Fruit fly (Drosophila melanogaster) whole organism: ENCODE results near the gene mRpS33.

ENCODE experiments used
- CG8478 ChIP-seq: fragments of >200 bp; optimal IDR thresholded peaks from 2 replicates; lab custom pipeline; 2018; ENCODE audit warnings: inconsistent platforms
- Dll ChIP-seq: fragments of >200 bp; optimal IDR thresholded peaks from 2 replicates; lab custom pipeline; 2017
- EcR ChIP-seq, 2 experiments: fragments of >200 bp; optimal IDR thresholded peaks; 2 replicates each; lab custom pipeline; 2017; ENCODE audit warnings: missing biosample characterization in 2 of 2, missing genetic modification characterization in 2 of 2, missing genetic modification reagents in 2 of 2
- pan ChIP-seq: fragments of >200 bp; optimal IDR thresholded peaks from 2 replicates; lab custom pipeline; 2017
- psq ChIP-seq: fragments of >200 bp; optimal IDR thresholded peaks from 2 replicates; lab custom pipeline; 2017
- usp ChIP-seq: fragments of >200 bp; optimal IDR thresholded peaks from 2 replicates; lab custom pipeline; 2017; ENCODE audit warnings: missing biosample characterization, missing genetic modification characterization, mixed read lengths

The mRpS33 gene

DNA sequence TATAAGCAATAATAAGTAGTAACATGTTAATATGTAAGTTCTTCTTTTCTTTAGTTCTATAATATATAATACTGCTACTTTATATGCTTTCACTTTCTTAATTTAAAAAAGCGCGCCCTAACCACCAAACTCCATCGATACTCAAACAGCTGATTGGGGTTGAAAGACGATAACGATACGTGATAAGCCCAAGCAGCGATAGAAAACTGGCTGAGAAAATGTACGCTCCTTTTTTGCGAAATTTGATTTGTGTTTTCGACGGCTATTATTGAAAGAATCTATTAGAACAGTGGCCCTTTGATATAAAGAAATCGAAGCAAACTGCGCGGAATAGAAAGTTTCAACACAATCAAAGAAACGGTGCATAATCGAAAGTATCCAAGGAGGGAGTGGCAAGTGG lies 19.5 kb upstream of the mRpS33 start, which contains the start of gene CG14883:
Gene CG14883 (plus strand): TSS at position 178 of the 400 bp plus-strand sequence.
- no peak for TF ChIP-seq psq
- TF ChIP-seq Dll: no peak
- TF ChIP-seq pan (lab: Kevin White, UChicago): no peak
- no peak for TF ChIP-seq usp
- no peak for TF ChIP-seq CG8478 (lab: Kevin White, UChicago)
- no peak for TF ChIP-seq EcR (GFP tag; optimal IDR thresholded peaks at IDR 0.05; lab: Kevin White, UChicago)

dm6 chr3R:16454192-16454591 lies 17.8 kb upstream of the mRpS33 start, which contains the start of gene CG10405:
Gene CG10405, plus strand, starts transcription at chr3R:16454492.
- TF ChIP-seq psq: no peak
- no peak for TF ChIP-seq EcR (GFP tag; optimal IDR thresholded peaks at IDR 0.05; lab: Kevin White, UChicago)
- TF ChIP-seq usp: no peak
- no peak for TF ChIP-seq CG8478 (lab: Kevin White, UChicago)
- TF ChIP-seq Dll: no peak
- TF ChIP-seq pan (lab: Kevin White, UChicago): no peak

DNA sequence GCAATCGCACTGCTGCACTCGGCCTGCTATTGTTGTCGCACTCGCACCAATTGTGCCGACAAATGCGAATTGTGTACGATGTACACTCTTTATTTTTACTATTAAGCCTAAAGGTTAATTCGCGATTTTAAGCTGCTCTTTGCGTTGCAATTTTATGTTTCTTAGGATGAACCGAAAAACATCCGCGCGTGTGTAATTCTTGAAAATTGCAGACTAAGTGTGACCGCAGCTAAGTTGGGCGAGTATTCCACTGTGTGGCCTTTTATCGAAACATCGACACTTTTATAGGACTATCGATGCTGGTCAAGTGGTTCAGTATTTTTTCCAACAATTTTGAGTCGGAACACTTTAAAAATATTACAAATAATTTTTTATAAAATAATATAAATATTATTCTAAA lies 17.2 kb upstream of the mRpS33 start, which contains the start of gene Pak3:
Gene Pak3 (minus strand): TSS at position 225 of the 400 bp plus-strand sequence.
- TF ChIP-seq Dll: no peak
- TF ChIP-seq usp: no peak
- no peak for TF ChIP-seq psq
- TF ChIP-seq EcR (GFP tag; optimal IDR thresholded peaks at IDR 0.05; lab: Kevin White, UChicago): no peak
- TF ChIP-seq CG8478 (lab: Kevin White, UChicago): no peak
- no peak for TF ChIP-seq pan (lab: Kevin White, UChicago)

dm6 chr3R:16452954-16453587 lies 16.7 kb upstream of the mRpS33 start:
- no peak for TF ChIP-seq usp
- no peak for TF ChIP-seq EcR (GFP tag; optimal IDR thresholded peaks at IDR 0.05; lab: Kevin White, UChicago)
- TF ChIP-seq CG8478 (lab: Kevin White, UChicago): peak; percentile 53
- no peak for TF ChIP-seq pan (lab: Kevin White, UChicago)
- no peak for TF ChIP-seq psq
- TF ChIP-seq Dll: no peak

dm6 chr3R:16449187-16449973 lies 13.0 kb upstream of the mRpS33 start:
- no peak for TF ChIP-seq CG8478 (lab: Kevin White, UChicago)
- peak in 1 of 2 experiments; percentile 34 for TF ChIP-seq EcR (GFP tag; optimal IDR thresholded peaks at IDR 0.05; lab: Kevin White, UChicago)

DNA sequence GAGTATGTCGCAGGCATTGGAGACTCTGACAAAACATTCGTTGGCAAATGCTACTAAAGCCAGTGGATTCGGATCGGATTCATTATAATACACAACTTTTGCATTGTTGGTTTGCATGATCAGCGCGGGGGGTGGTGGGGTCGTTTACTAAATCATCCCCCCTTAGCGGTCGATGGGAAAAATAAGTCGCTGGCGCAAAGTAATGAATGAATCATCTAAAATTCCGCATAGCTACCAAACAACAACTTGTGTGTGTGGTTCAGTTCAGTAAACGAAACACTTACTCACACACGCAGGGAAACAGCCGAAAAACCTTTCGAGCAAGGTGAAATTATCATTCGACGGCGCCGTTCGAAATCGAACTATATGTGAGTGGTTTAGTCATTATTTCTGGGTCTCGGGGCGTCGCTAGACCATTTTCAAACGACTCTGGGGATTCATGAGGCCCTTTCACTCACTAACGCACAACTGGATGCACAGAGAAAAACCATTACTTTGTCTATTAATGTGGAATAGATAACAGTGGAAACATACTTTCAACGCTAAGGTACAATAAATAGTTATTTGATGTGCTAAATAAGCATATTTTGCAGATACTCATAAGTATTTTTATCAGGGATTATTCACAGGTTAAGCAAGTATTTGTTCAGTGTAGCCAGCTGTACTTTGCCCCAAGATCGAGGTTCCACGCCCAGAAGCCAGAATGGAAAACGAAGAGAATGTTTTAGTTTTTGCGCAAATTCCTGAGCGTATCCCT lies 12.2 kb upstream of the mRpS33 start:
- TF ChIP-seq CG8478 (lab: Kevin White, UChicago) (no peak), EcR (GFP tag; optimal IDR thresholded peaks at IDR 0.05; lab: Kevin White, UChicago) (no peak), psq (no peak), usp (no peak), pan (lab: Kevin White, UChicago) (no peak)

- TF ChIP-seq pan (lab: Kevin White, UChicago) (no peak), psq (no peak), CG8478 (lab: Kevin White, UChicago) (no peak), EcR (GFP tag; optimal IDR thresholded peaks at IDR 0.05; lab: Kevin White, UChicago) (no peak), Dll (no peak), usp (no peak)
Measured at dm6 chr3R:16447448-16448045, 11.2 kb upstream of the mRpS33 start.

DNA sequence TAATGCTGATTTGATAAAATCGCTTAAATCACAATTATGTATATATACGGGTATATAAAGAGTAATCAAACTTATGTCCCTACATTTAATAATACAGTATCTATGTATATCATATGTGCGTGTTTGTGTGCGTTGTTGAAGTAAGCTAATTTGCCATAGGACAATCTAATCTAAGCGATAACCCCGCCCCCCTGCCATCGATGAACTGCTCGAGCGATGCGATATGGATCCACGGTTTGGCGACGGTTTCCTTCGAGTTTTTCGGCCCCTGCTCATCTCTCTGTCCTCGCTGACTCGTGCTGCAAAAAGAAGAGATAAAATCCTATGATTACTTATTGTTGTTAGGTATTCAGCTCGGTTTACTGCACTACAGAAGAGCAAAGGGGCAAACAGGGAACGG lies 10.4 kb upstream of the mRpS33 start:
- TF ChIP-seq usp (no peak), Dll (no peak), pan (lab: Kevin White, UChicago) (no peak), EcR (GFP tag; optimal IDR thresholded peaks at IDR 0.05; lab: Kevin White, UChicago) (no peak), psq (no peak), CG8478 (lab: Kevin White, UChicago) (no peak)

dm6 chr3R:16442937-16443336 lies 6.5 kb upstream of the mRpS33 start, which contains the start of the genes Ttc1 and CG14882:
Gene Ttc1, minus strand, starts transcription at chr3R:16443007.
Gene CG14882, plus strand, starts transcription at chr3R:16443207.
- TF ChIP-seq Dll (no peak), EcR (GFP tag; optimal IDR thresholded peaks at IDR 0.05; lab: Kevin White, UChicago) (no peak), pan (lab: Kevin White, UChicago) (no peak), psq (no peak), usp (no peak), CG8478 (lab: Kevin White, UChicago) (no peak)

dm6 chr3R:16441367-16441923 lies 5.0 kb upstream of the mRpS33 start, which contains the start of gene ema:
Gene ema, minus strand, starts transcription at chr3R:16441661.
- no peak for TF ChIP-seq EcR (GFP tag; optimal IDR thresholded peaks at IDR 0.05; lab: Kevin White, UChicago)
- no peak for TF ChIP-seq pan (lab: Kevin White, UChicago)
- no peak for TF ChIP-seq CG8478 (lab: Kevin White, UChicago)
- no peak for TF ChIP-seq usp
- no peak for TF ChIP-seq Dll
- TF ChIP-seq psq: no peak

DNA sequence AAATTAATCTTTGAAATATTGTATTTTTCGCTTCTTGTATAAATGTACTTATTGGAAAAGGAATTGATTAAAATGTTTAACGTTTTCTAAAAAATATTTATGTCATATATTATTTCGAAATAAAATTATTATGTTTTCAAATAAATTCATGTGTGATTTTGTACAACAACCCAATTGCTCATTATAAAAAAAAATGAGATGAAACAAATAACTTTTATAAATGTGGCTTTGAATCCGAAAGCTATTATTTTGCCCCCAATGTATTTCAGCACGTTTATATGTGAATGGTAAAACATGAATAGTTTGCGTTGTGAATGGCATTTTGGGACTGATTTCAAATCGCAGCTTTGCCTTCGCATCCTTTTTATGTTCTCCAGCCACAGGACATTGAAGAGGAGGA lies 1.8 kb downstream of the mRpS33 start, which contains the start of gene CG14881:
Gene CG14881 (plus strand): TSS at position 301 of the 400 bp plus-strand sequence.
- TF ChIP-seq CG8478 (lab: Kevin White, UChicago) (no peak), EcR (GFP tag; optimal IDR thresholded peaks at IDR 0.05; lab: Kevin White, UChicago) (no peak), psq (no peak), Dll (no peak), pan (lab: Kevin White, UChicago) (no peak), usp (no peak)
